Fruit fly (Drosophila melanogaster) whole organism, embryonic: Measurements from ENCODE around the gene CG14866.

ENCODE experiments used
- CG12071 ChIP-seq: fragments of 200-800 bp; sonication (Bioruptor generic); optimal IDR thresholded peaks from 3 replicates; lab custom pipeline; 2018; ENCODE audit warnings: missing biosample characterization, mild to moderate bottlenecking, missing genetic modification characterization
- CG15696 ChIP-seq: fragments of 200-800 bp; sonication (Bioruptor generic); optimal IDR thresholded peaks from 2 replicates; lab custom pipeline; 2019; ENCODE audit warnings: missing biosample characterization, mild to moderate bottlenecking, missing genetic modification characterization, moderate library complexity
- mam ChIP-seq: fragments of 200-800 bp; sonication (Bioruptor generic); optimal IDR thresholded peaks from 3 replicates; lab custom pipeline; 2016; ENCODE audit warnings: missing biosample characterization, missing genetic modification characterization

DNA sequence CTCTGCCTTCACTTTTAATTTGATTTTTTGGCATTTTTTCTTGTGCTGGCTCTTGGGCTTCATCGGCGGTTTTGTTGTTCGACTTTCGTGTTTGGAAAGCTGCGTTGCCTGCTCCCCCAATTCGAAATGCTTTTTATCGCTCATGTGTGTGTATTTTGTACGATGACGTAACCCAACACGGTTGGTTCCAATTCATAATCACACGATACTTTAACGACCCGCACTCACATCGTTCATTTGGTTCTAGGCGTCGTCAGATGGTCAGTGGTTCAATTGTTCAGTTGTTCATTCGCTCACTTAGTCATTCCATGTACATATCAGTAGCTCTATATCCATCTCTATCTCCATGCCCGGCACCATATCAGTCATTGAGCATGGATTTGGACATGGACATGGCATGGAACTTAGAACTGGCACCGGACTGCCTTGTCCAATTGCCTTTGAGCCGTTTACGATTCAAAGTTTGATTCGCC lies 22.4 kb upstream of the CG14866 start:
- no peak for TF ChIP-seq CG12071 (GFP tag; lab: Kevin White, UChicago)
- no peak for TF ChIP-seq CG15696
- TF ChIP-seq mam, result no peak
